Worm (Caenorhabditis elegans) whole organism, L1 larva: ENCODE results near the gene unc-10.

Source experiments
- ces-1 ChIP-seq: fragments of 150-350 bp; optimal IDR thresholded peaks from 2 replicates; lab custom pipeline; 2014; ENCODE audit warnings: missing biosample characterization, missing genetic modification reagents, missing genetic modification characterization
- lsy-2 ChIP-seq, 2 experiments: fragments of 150-350 bp; optimal IDR thresholded peaks; 2 replicates each; lab custom pipeline; 2014; ENCODE audit warnings: missing biosample characterization in 2 of 2, missing genetic modification characterization in 2 of 2
- pag-3 ChIP-seq: sonication (generic microtip); optimal IDR thresholded peaks from 2 replicates; lab custom pipeline; 2017; ENCODE audit warnings: missing genetic modification characterization, mild to moderate bottlenecking, missing compliant biosample characterization, antibody characterized with exemption, borderline replicate concordance; ENCODE audit not compliant: insufficient read depth

ce11 chrX:7284724-7285184, 4.6 kb upstream of the unc-10 start:
- TF ChIP-seq ces-1: no peak
- no peak for TF ChIP-seq pag-3 (tag; lab: Kevin White, UChicago)
- peak; percentile 16 to 63 for TF ChIP-seq lsy-2 (tag; optimal IDR thresholded peaks at IDR 0.05; lab: Kevin White, UChicago)
